Worm (Caenorhabditis elegans) whole organism, young adult: ENCODE results near the gene F13A2.9.

Experiments used
- F55B11.4 ChIP-seq: sonication (generic microtip); optimal IDR thresholded peaks from 2 replicates; lab custom pipeline; 2016; ENCODE audit warnings: missing compliant biosample characterization, missing genetic modification characterization, borderline replicate concordance; ENCODE audit not compliant: insufficient read depth
- Y67H2A.10 ChIP-seq: fragments of 200-800 bp; sonication (Bioruptor generic); conservative IDR thresholded peaks from 2 replicates; pipeline ENCODE4 v1.3.6; 2022; ENCODE audit warnings: missing genetic modification reagents, missing genetic modification characterization, missing compliant biosample characterization
- fkh-3 ChIP-seq: sonication (generic microtip); optimal IDR thresholded peaks from 2 replicates; lab custom pipeline; 2016; ENCODE audit warnings: mild to moderate bottlenecking, missing genetic modification characterization, missing compliant biosample characterization
- lin-40 ChIP-seq: sonication (generic microtip); optimal IDR thresholded peaks from 2 replicates; lab custom pipeline; 2016; ENCODE audit warnings: missing genetic modification characterization, mild to moderate bottlenecking, missing compliant biosample characterization, missing genotype, missing genetic modification reagents
- pha-4 ChIP-seq: fragments of 150-350 bp; sonication (generic microtip); optimal IDR thresholded peaks from 2 replicates; lab custom pipeline; 2014; ENCODE audit warnings: missing biosample characterization, missing genetic modification reagents, missing genetic modification characterization
- unc-62 ChIP-seq: fragments of 150-350 bp; optimal IDR thresholded peaks from 2 replicates; lab custom pipeline; 2014; ENCODE audit warnings: missing biosample characterization, missing genetic modification reagents, missing genetic modification characterization

ce11 chrV:4346799-4347198, 40.5 kb downstream of the F13A2.9 start, which contains the start of gene mcm-7:
- TF ChIP-seq pha-4 (tag; lab: Kevin White, UChicago) (no peak), F55B11.4 (no peak), fkh-3 (tag; lab: Kevin White, UChicago) (no peak), unc-62 (GFP tag; lab: Kevin White, UChicago) (no peak), Y67H2A.10 (no peak), lin-40 (tag; lab: Kevin White, UChicago) (no peak)
